Fruit fly (Drosophila melanogaster) whole organism, pupa: ENCODE measurements around the gene smog.

ENCODE experiments used
- CG13204 ChIP-seq: fragments of 200-800 bp; sonication (Bioruptor generic); optimal IDR thresholded peaks from 2 replicates; lab custom pipeline; 2018; ENCODE audit warnings: missing biosample characterization, mild to moderate bottlenecking, missing genetic modification characterization, moderate library complexity
- CG14655 ChIP-seq: fragments of 200-800 bp; sonication (Bioruptor generic); optimal IDR thresholded peaks from 3 replicates; lab custom pipeline; 2017; ENCODE audit warnings: mild to moderate bottlenecking, missing biosample characterization, missing genetic modification reagents, missing genetic modification characterization
- CG17806 ChIP-seq: fragments of 200-800 bp; sonication (Bioruptor generic); optimal IDR thresholded peaks from 2 replicates; lab custom pipeline; 2018; ENCODE audit warnings: missing biosample characterization, mild to moderate bottlenecking, missing genetic modification characterization, moderate library complexity
- D1 ChIP-seq: fragments of 200-800 bp; sonication (Bioruptor generic); optimal IDR thresholded peaks from 2 replicates; lab custom pipeline; 2018; ENCODE audit warnings: missing biosample characterization, mild to moderate bottlenecking, missing genetic modification characterization, moderate library complexity
- Ets98B ChIP-seq: fragments of 200-800 bp; sonication (Bioruptor generic); IDR thresholded peaks from 2 replicates; pipeline ENCODE4 v1.3.6; 2022; ENCODE audit warnings: missing biosample characterization, missing genetic modification characterization
- Snoo ChIP-seq: fragments of 200-800 bp; sonication (Bioruptor generic); optimal IDR thresholded peaks from 3 replicates; lab custom pipeline; 2017; ENCODE audit warnings: missing biosample characterization, mild to moderate bottlenecking, missing genetic modification characterization, inconsistent platforms
- gl ChIP-seq: fragments of 200-800 bp; sonication (Bioruptor generic); optimal IDR thresholded peaks from 2 replicates; lab custom pipeline; 2018; ENCODE audit warnings: missing biosample characterization, mild to moderate bottlenecking, missing genetic modification characterization
- rn ChIP-seq: fragments of 200-800 bp; sonication (Bioruptor generic); IDR thresholded peaks from 2 replicates; pipeline ENCODE4 v1.3.6; 2022; ENCODE audit warnings: missing biosample characterization, missing genetic modification characterization

- no peak for TF ChIP-seq Snoo (tag; lab: Kevin White, UChicago)
- no peak for TF ChIP-seq Ets98B (GFP tag; lab: Robert Waterston, UW)
- TF ChIP-seq CG13204 (GFP tag; lab: Kevin White, UChicago): no peak
- no peak for TF ChIP-seq rn (GFP tag; lab: Robert Waterston, UW)
- no peak for TF ChIP-seq gl
- no peak for TF ChIP-seq D1 (tag; lab: Kevin White, UChicago)
- no peak for TF ChIP-seq CG14655
- no peak for TF ChIP-seq CG17806 (tag; lab: Kevin White, UChicago)
These were observed 43.2 kb downstream of the smog start for dm6 chr2L:4895902-4896301.
